Worm (Caenorhabditis elegans) whole organism, midembryonic: ENCODE results near the gene F13C5.3.

ENCODE experiments used
- T22C8.4 ChIP-seq: fragments of 200-800 bp; sonication (Bioruptor generic); IDR thresholded peaks from 2 replicates; pipeline ENCODE4 v1.3.6; 2022; ENCODE audit warnings: missing genetic modification characterization, missing compliant biosample characterization
- cog-1 ChIP-seq: sonication (generic microtip); optimal IDR thresholded peaks from 2 replicates; lab custom pipeline; 2016; ENCODE audit warnings: missing genetic modification characterization, missing compliant biosample characterization
- flt-1 ChIP-seq: fragments of 200-800 bp; sonication (Bioruptor generic); IDR thresholded peaks from 2 replicates; pipeline ENCODE4 v1.3.6; 2022; ENCODE audit warnings: missing genetic modification characterization, missing compliant biosample characterization
- klf-2 ChIP-seq: fragments of 200-800 bp; sonication (Bioruptor generic); conservative IDR thresholded peaks from 2 replicates; pipeline ENCODE4 v1.3.6; 2022; ENCODE audit warnings: missing genetic modification reagents, missing genetic modification characterization, missing compliant biosample characterization
- ref-1 ChIP-seq: fragments of 200-800 bp; sonication (Bioruptor generic); conservative IDR thresholded peaks from 2 replicates; pipeline ENCODE4 v1.3.6; 2022; ENCODE audit warnings: missing genetic modification reagents, missing genetic modification characterization, missing compliant biosample characterization
- tab-1 ChIP-seq: fragments of 200-800 bp; sonication (Bioruptor generic); IDR thresholded peaks from 2 replicates; pipeline ENCODE4 v1.3.6; 2022; ENCODE audit warnings: missing genetic modification characterization, missing compliant biosample characterization
- ztf-23 ChIP-seq: fragments of 200-800 bp; sonication (Bioruptor generic); IDR thresholded peaks from 2 replicates; pipeline ENCODE4 v1.3.6; 2022; ENCODE audit warnings: missing genetic modification reagents, missing genetic modification characterization, missing compliant biosample characterization
- ztf-29 ChIP-seq: fragments of 200-800 bp; sonication (Bioruptor generic); IDR thresholded peaks from 2 replicates; pipeline ENCODE4 v1.3.6; 2022; ENCODE audit warnings: missing genetic modification reagents, missing genetic modification characterization, missing compliant biosample characterization

ce11 chrX:553875-554274 lies 45.5 kb downstream of the F13C5.3 start, which contains the start of gene F57C12.6:
- TF ChIP-seq ztf-23 (GFP tag; lab: Robert Waterston, UW) (no peak), T22C8.4 (GFP tag; lab: Robert Waterston, UW) (no peak), ref-1 (GFP tag; lab: Robert Waterston, UW) (no peak), ztf-29 (GFP tag; lab: Robert Waterston, UW) (no peak), flt-1 (no peak), tab-1 (GFP tag; lab: Robert Waterston, UW) (no peak), cog-1 (tag; lab: Kevin White, UChicago) (no peak), klf-2 (GFP tag; lab: Robert Waterston, UW) (no peak)
